Worm (Caenorhabditis elegans): ENCODE data around the gene srd-51.

The srd-51 gene

DNA sequence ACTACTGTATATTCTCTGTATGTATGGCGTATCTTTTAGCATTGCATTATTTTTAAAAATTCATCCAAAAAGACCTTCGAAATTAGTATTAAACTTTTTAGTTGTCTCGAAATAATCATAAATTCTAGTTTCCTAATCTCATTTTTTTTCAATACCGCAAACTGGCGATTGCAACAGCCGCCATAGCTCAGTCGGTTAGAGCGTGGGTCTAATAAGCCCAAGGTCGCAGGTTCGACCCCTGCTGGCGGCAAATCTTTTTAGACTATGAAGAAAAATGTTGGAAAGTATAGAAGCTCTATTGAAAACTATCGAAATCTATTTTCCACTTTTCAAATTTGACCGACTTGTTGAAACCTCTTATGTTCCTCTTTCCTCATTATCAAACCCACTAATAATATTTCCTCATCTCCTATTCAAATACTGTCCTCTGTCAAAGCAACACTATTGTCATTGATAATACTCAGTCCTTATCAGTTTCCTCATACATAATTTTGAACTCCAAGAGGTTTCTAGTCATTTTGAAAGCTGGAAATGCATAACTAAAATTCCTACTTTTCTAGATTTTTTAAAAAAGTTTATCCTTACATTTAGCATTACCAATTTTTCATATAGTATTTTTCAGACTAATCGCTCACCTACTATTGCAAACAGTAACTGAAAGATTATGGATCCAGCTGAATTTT, 48.8 kb downstream of the srd-51 start, which contains the start of gene jmjd-3.3 (continued):
- TF ChIP-seq snpc-1.1 (tag; optimal IDR thresholded peaks at IDR 0.05; ENCODE audit: insufficient read depth) (no peak), B0336.3 (GFP tag; IDR thresholded peaks at IDR 0.05) (no peak), Y53F4B.3 (GFP tag; IDR thresholded peaks at IDR 0.05) (no peak), lin-40 (tag; optimal IDR thresholded peaks at IDR 0.05) (no peak), F39B2.1 (GFP tag; IDR thresholded peaks at IDR 0.05) (no peak), nhr-27 (tag; optimal IDR thresholded peaks at IDR 0.05) (no peak), lsy-27 (tag; optimal IDR thresholded peaks at IDR 0.05; ENCODE audit: borderline replicate concordance, insufficient read depth) (no peak)

DNA sequence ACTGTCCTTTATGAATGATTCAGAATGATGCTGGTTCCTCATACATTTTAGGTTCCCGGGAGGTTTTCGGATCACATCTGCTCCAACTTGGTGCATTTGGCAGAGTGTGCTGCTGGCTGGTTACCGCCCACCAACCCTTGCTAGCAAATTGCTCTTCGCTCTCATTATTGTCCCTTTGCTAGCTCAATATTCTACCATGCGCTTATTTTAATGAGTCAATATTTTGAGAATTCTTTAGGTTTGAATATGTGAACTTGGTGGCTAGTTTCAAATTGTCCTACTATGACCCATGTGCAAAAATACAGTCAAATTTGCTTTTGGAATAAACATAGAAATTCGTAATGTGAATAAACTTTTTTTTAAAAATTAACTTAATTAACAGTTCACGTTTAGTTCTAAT, 49.6 kb downstream of the srd-51 start:
- no peak for TF ChIP-seq Y53G8AR.9 (GFP tag; conservative IDR thresholded peaks at IDR 0.05)
- no peak for TF ChIP-seq zim-3 (tag; optimal IDR thresholded peaks at IDR 0.05)
- TF ChIP-seq bed-1 (GFP tag; IDR thresholded peaks at IDR 0.05), result no peak
- TF ChIP-seq mxl-1 (tag; optimal IDR thresholded peaks at IDR 0.05), result no peak
- TF ChIP-seq mcd-1 (GFP tag; IDR thresholded peaks at IDR 0.05), result no peak
- TF ChIP-seq nfyb-1 (GFP tag; IDR thresholded peaks at IDR 0.05), result no peak
- TF ChIP-seq aptf-3 (GFP tag; IDR thresholded peaks at IDR 0.05), result no peak
- TF ChIP-seq efl-1 (GFP tag; optimal IDR thresholded peaks at IDR 0.05), result no peak
- TF ChIP-seq bed-2 (GFP tag; IDR thresholded peaks at IDR 0.05), result no peak
- TF ChIP-seq mel-28 (tag; optimal IDR thresholded peaks at IDR 0.05; ENCODE audit: borderline replicate concordance), result no peak
- no peak for TF ChIP-seq rcor-1 (GFP tag; IDR thresholded peaks at IDR 0.05)
- no peak for TF ChIP-seq nfya-1 (tag; optimal IDR thresholded peaks at IDR 0.05; ENCODE audit: borderline replicate concordance, insufficient read depth)
- no peak for TF ChIP-seq snpc-4 (GFP tag; optimal IDR thresholded peaks at IDR 0.05)
- no peak for TF ChIP-seq snpc-4 (tag; optimal IDR thresholded peaks at IDR 0.05)
- no peak for TF ChIP-seq nhr-27 (tag; optimal IDR thresholded peaks at IDR 0.05)
- TF ChIP-seq F37B4.10 (GFP tag; IDR thresholded peaks at IDR 0.05), result no peak
- no peak for TF ChIP-seq nhr-179 (tag; optimal IDR thresholded peaks at IDR 0.05)
- no peak for TF ChIP-seq madf-6 (GFP tag; IDR thresholded peaks at IDR 0.05)
- TF ChIP-seq hrde-1 (tag; optimal IDR thresholded peaks at IDR 0.05; ENCODE audit: borderline replicate concordance), result no peak
- TF ChIP-seq atf-7 (tag; optimal IDR thresholded peaks at IDR 0.05), result no peak
- TF ChIP-seq tbx-9 (tag; optimal IDR thresholded peaks at IDR 0.05; ENCODE audit: borderline replicate concordance), result no peak

Data from whole organism, young adult.